Fruit fly (Drosophila melanogaster) whole organism, embryonic: ENCODE results near the gene Fum1.

Experiments
- Aef1 ChIP-seq: fragments of 200-800 bp; sonication (Bioruptor generic); IDR thresholded peaks from 3 replicates; pipeline ENCODE4 v1.3.6; 2022; ENCODE audit warnings: missing biosample characterization, missing genetic modification characterization
- Antp ChIP-seq: fragments of 200-800 bp; sonication (Bioruptor generic); optimal IDR thresholded peaks from 3 replicates; lab custom pipeline; 2016; ENCODE audit warnings: missing biosample characterization, missing genetic modification characterization
- Asciz ChIP-seq: fragments of 200-800 bp; sonication (Bioruptor generic); optimal IDR thresholded peaks from 2 replicates; lab custom pipeline; 2017; ENCODE audit warnings: missing biosample characterization, mild to moderate bottlenecking, missing genetic modification characterization, missing genetic modification reagents
- CG10565 ChIP-seq: fragments of 200-800 bp; sonication (Bioruptor generic); optimal IDR thresholded peaks from 3 replicates; lab custom pipeline; 2016; ENCODE audit warnings: missing biosample characterization, mild to moderate bottlenecking, missing genetic modification characterization
- CG11085 ChIP-seq: fragments of 200-800 bp; sonication (Bioruptor generic); IDR thresholded peaks from 2 replicates; pipeline ENCODE4 v1.3.6; 2022; ENCODE audit warnings: missing biosample characterization, missing genetic modification characterization
- CG11456 ChIP-seq: fragments of 200-800 bp; sonication (Bioruptor generic); IDR thresholded peaks from 3 replicates; pipeline ENCODE4 v1.3.6; 2022; ENCODE audit warnings: missing biosample characterization, missing genetic modification characterization
- CG13296 ChIP-seq: fragments of 200-800 bp; sonication (Bioruptor generic); optimal IDR thresholded peaks from 3 replicates; lab custom pipeline; 2018; ENCODE audit warnings: missing biosample characterization, mild to moderate bottlenecking, missing genetic modification characterization
- CG13424 ChIP-seq: fragments of 200-800 bp; sonication (Bioruptor generic); optimal IDR thresholded peaks from 2 replicates; lab custom pipeline; 2019; ENCODE audit warnings: missing biosample characterization, mild to moderate bottlenecking, missing genetic modification characterization, moderate library complexity
- CG15601 ChIP-seq: fragments of 200-800 bp; sonication (Bioruptor generic); optimal IDR thresholded peaks from 3 replicates; lab custom pipeline; 2019; ENCODE audit warnings: missing biosample characterization, mild to moderate bottlenecking, missing genetic modification characterization, moderate library complexity
- CG16863 ChIP-seq: fragments of 200-800 bp; sonication (Bioruptor generic); optimal IDR thresholded peaks from 3 replicates; lab custom pipeline; 2016; ENCODE audit warnings: missing biosample characterization, missing genetic modification characterization
- CG17829 ChIP-seq: fragments of 200-800 bp; optimal IDR thresholded peaks from 2 replicates; lab custom pipeline; 2019; ENCODE audit warnings: missing biosample characterization, mild to moderate bottlenecking, missing genetic modification characterization, moderate library complexity
- CG1792 ChIP-seq: fragments of 200-800 bp; sonication (Bioruptor generic); optimal IDR thresholded peaks from 2 replicates; lab custom pipeline; 2016; ENCODE audit warnings: missing biosample characterization, missing genetic modification characterization
- CG30403 ChIP-seq: fragments of 200-800 bp; sonication (Bioruptor generic); optimal IDR thresholded peaks from 3 replicates; lab custom pipeline; 2016; ENCODE audit warnings: missing biosample characterization, missing genetic modification characterization
- CG3281 ChIP-seq: fragments of 200-800 bp; sonication (Bioruptor generic); optimal IDR thresholded peaks from 3 replicates; lab custom pipeline; 2017; ENCODE audit warnings: missing biosample characterization, mild to moderate bottlenecking, missing genetic modification characterization
- CG34422 ChIP-seq: fragments of 200-800 bp; sonication (Bioruptor generic); IDR thresholded peaks from 3 replicates; pipeline ENCODE4 v1.3.6; 2022; ENCODE audit warnings: missing biosample characterization, missing genetic modification characterization
- CG4820 ChIP-seq: fragments of 200-800 bp; sonication (Bioruptor generic); optimal IDR thresholded peaks from 3 replicates; lab custom pipeline; 2016; ENCODE audit warnings: missing biosample characterization, missing genetic modification characterization
- CG6689 ChIP-seq: fragments of 200-800 bp; sonication (Bioruptor generic); IDR thresholded peaks from 2 replicates; pipeline ENCODE4 v1.3.6; 2022; ENCODE audit warnings: missing biosample characterization, missing genetic modification characterization
- CG7372 ChIP-seq: fragments of 200-800 bp; sonication (Bioruptor generic); IDR thresholded peaks from 2 replicates; pipeline ENCODE4 v1.3.6; 2022; ENCODE audit warnings: missing biosample characterization, missing genetic modification characterization
- CG7556 ChIP-seq: fragments of 200-800 bp; sonication (Bioruptor generic); optimal IDR thresholded peaks from 2 replicates; lab custom pipeline; 2017; ENCODE audit warnings: missing biosample characterization, mild to moderate bottlenecking, missing genetic modification characterization
- CG7839 ChIP-seq: fragments of 200-800 bp; sonication (Bioruptor generic); optimal IDR thresholded peaks from 3 replicates; lab custom pipeline; 2018; ENCODE audit warnings: missing biosample characterization, mild to moderate bottlenecking, missing genetic modification characterization, moderate library complexity
- CG8290 ChIP-seq, 3 experiments: fragments of 200-800 bp; sonication (Bioruptor generic); optimal IDR thresholded peaks; 2 replicates each; lab custom pipeline; 2016 to 2019; ENCODE audit warnings: missing biosample characterization in 3 of 3, missing genetic modification characterization in 3 of 3, mild to moderate bottlenecking in 2 of 3, moderate library complexity in 1 of 3
- CG8924 ChIP-seq: fragments of 200-800 bp; optimal IDR thresholded peaks from 3 replicates; lab custom pipeline; 2019; ENCODE audit warnings: missing biosample characterization, mild to moderate bottlenecking, missing genetic modification characterization, moderate library complexity
- CG9437 ChIP-seq: fragments of 200-800 bp; sonication (Bioruptor generic); optimal IDR thresholded peaks from 2 replicates; lab custom pipeline; 2018; ENCODE audit warnings: missing biosample characterization, mild to moderate bottlenecking, missing genetic modification characterization
- Dek ChIP-seq: fragments of 200-800 bp; sonication (Bioruptor generic); optimal IDR thresholded peaks from 3 replicates; lab custom pipeline; 2019; ENCODE audit warnings: missing biosample characterization, mild to moderate bottlenecking, missing genetic modification characterization, moderate library complexity
- Ets97D ChIP-seq: fragments of 200-800 bp; sonication (Bioruptor generic); optimal IDR thresholded peaks from 3 replicates; lab custom pipeline; 2016; ENCODE audit warnings: missing biosample characterization, missing genetic modification characterization
- H2.0 ChIP-seq: fragments of 200-800 bp; sonication (Bioruptor generic); IDR thresholded peaks from 2 replicates; pipeline ENCODE4 v1.3.6; 2022; ENCODE audit warnings: missing biosample characterization, missing genetic modification characterization
- HLH54F ChIP-seq: fragments of 200-800 bp; sonication (Bioruptor generic); optimal IDR thresholded peaks from 3 replicates; lab custom pipeline; 2016; ENCODE audit warnings: missing biosample characterization, missing genetic modification characterization
- Jarid2 ChIP-seq: fragments of 200-800 bp; sonication (Bioruptor generic); optimal IDR thresholded peaks from 3 replicates; lab custom pipeline; 2017; ENCODE audit warnings: mild to moderate bottlenecking, missing biosample characterization, missing genetic modification reagents, missing genetic modification characterization
- Med ChIP-seq: fragments of 200-800 bp; sonication (Bioruptor generic); peaks from one replicate; lab custom pipeline; 2016; ENCODE audit warnings: missing biosample characterization, missing genetic modification characterization, mild to moderate bottlenecking, inconsistent platforms, moderate library complexity
- Mes4 ChIP-seq: fragments of 200-800 bp; sonication (Bioruptor generic); optimal IDR thresholded peaks from 2 replicates; lab custom pipeline; 2016; ENCODE audit warnings: missing biosample characterization, missing genetic modification characterization
- NK7.1 ChIP-seq: fragments of 200-800 bp; sonication (Bioruptor generic); optimal IDR thresholded peaks from 3 replicates; lab custom pipeline; 2016; ENCODE audit warnings: missing biosample characterization, missing genetic modification characterization
- Nf-YA ChIP-seq: fragments of 200-800 bp; sonication (Bioruptor generic); IDR thresholded peaks from 2 replicates; pipeline ENCODE4 v1.3.6; 2022; ENCODE audit warnings: missing biosample characterization, missing genetic modification characterization
- Oaz ChIP-seq: fragments of 200-800 bp; sonication (Bioruptor generic); IDR thresholded peaks from 2 replicates; pipeline ENCODE4 v1.3.6; 2022; ENCODE audit warnings: missing biosample characterization, missing genetic modification characterization
- PHDP ChIP-seq: fragments of 200-800 bp; sonication (Bioruptor generic); optimal IDR thresholded peaks from 3 replicates; lab custom pipeline; 2018; ENCODE audit warnings: missing biosample characterization, mild to moderate bottlenecking, missing genetic modification characterization, moderate library complexity
- Rfx ChIP-seq: fragments of 200-800 bp; sonication (Bioruptor generic); IDR thresholded peaks from 2 replicates; pipeline ENCODE4 v1.3.6; 2022; ENCODE audit warnings: missing biosample characterization, missing genetic modification characterization
- Tbp ChIP-seq: fragments of >200 bp; optimal IDR thresholded peaks from 2 replicates; lab custom pipeline; 2018; ENCODE audit warnings: missing biosample characterization, missing genetic modification characterization
- al ChIP-seq: fragments of 200-800 bp; sonication (Bioruptor generic); IDR thresholded peaks from 2 replicates; pipeline ENCODE4 v1.3.6; 2022; ENCODE audit warnings: missing biosample characterization, missing genetic modification characterization
- dpn ChIP-seq, 2 experiments: fragments of 200-800 bp; sonication (Bioruptor generic); optimal IDR thresholded peaks; 3 replicates each; lab custom pipeline; 2016; ENCODE audit warnings: missing biosample characterization in 2 of 2, missing genetic modification characterization in 2 of 2
- eve ChIP-seq, 2 experiments: fragments of >200 bp; optimal IDR thresholded peaks; 2 replicates each; lab custom pipeline; 2017; ENCODE audit warnings: missing biosample characterization in 2 of 2, missing genetic modification characterization in 2 of 2
- lab ChIP-seq: fragments of 200-800 bp; sonication (Bioruptor generic); optimal IDR thresholded peaks from 3 replicates; lab custom pipeline; 2017; ENCODE audit warnings: missing biosample characterization, missing genetic modification characterization, mild to moderate bottlenecking, moderate library complexity, missing genetic modification reagents
- oc ChIP-seq: fragments of 200-800 bp; sonication (Bioruptor generic); optimal IDR thresholded peaks from 2 replicates; lab custom pipeline; 2018; ENCODE audit warnings: missing biosample characterization, mild to moderate bottlenecking, missing genetic modification characterization, moderate library complexity
- otp ChIP-seq: fragments of 200-800 bp; sonication (Bioruptor generic); IDR thresholded peaks from 3 replicates; pipeline ENCODE4, ENCODE4 v1.3.6; 2022; ENCODE audit warnings: missing biosample characterization, missing genetic modification characterization
- pb ChIP-seq: fragments of 200-800 bp; sonication (Bioruptor generic); optimal IDR thresholded peaks from 3 replicates; lab custom pipeline; 2016; ENCODE audit warnings: missing biosample characterization, missing genetic modification characterization
- prd ChIP-seq, 3 experiments: fragments of >200 bp in 2 of 3; fragments of 200-800 bp in 1 of 3; sonication (Bioruptor generic) in 1 of 3; optimal IDR thresholded peaks in 2 of 3; IDR thresholded peaks in 1 of 3; 2 replicates in 2 of 3; 3 replicates in 1 of 3; pipeline versions ENCODE4 v1.3.6 to Lab custom; 2017 to 2022; ENCODE audit warnings: missing biosample characterization in 1 of 3, missing genetic modification characterization in 1 of 3
- ssp ChIP-seq: fragments of 200-800 bp; sonication (Bioruptor generic); IDR thresholded peaks from 2 replicates; pipeline ENCODE4 v1.3.6; 2022; ENCODE audit warnings: missing biosample characterization, missing genetic modification characterization
- ttk ChIP-seq: fragments of 200-800 bp; sonication (Bioruptor generic); IDR thresholded peaks from 2 replicates; pipeline ENCODE4 v2.1.2; 2022; ENCODE audit warnings: missing biosample characterization, missing genetic modification characterization
- wdn ChIP-seq: fragments of 200-800 bp; sonication (Bioruptor generic); IDR thresholded peaks from 2 replicates; pipeline ENCODE4 v1.3.6; 2022; ENCODE audit warnings: missing biosample characterization, missing genetic modification characterization
- zfh2 ChIP-seq: fragments of 200-800 bp; sonication (Bioruptor generic); optimal IDR thresholded peaks from 2 replicates; lab custom pipeline; 2016; ENCODE audit warnings: missing biosample characterization, missing genetic modification characterization

Gene Fum1

dm6 chrX:6662876-6663551 is 15.2 kb upstream of the Fum1 start (continued):
- TF ChIP-seq CG4820 (GFP tag; lab: Kevin White, UChicago) = peak; percentile 13
- peak; percentile 53; the same call in 1 of the 2 replicates for TF ChIP-seq CG6689
- peak; percentile 4 for TF ChIP-seq CG9437 (GFP tag; lab: Kevin White, UChicago)
- TF ChIP-seq Jarid2 (GFP tag; lab: Kevin White, UChicago) = no peak
- peak; percentile 49 for TF ChIP-seq CG16863 (GFP tag; lab: Kevin White, UChicago)
- peak; percentile 41 for TF ChIP-seq CG13424 (tag; lab: Kevin White, UChicago)
- peak; percentile 19 for TF ChIP-seq CG3281 (GFP tag; lab: Kevin White, UChicago)
- peak; percentile 40; the same call in 1 of the 2 replicates for TF ChIP-seq ssp (GFP tag; lab: Robert Waterston, UW)
- no peak for TF ChIP-seq CG10565
- TF ChIP-seq dpn (GFP tag; optimal IDR thresholded peaks at IDR 0.05; lab: Kevin White, UChicago) = peak; percentile 30 to 58
- TF ChIP-seq Oaz (GFP tag; lab: Robert Waterston, UW) = 0 out of 2 replicates have a peak, but pooled peaks have one; percentile 32
- peak; percentile 12 for TF ChIP-seq HLH54F
- peak; percentile 8 for TF ChIP-seq NK7.1 (GFP tag; lab: Kevin White, UChicago)
- TF ChIP-seq otp (GFP tag; lab: Robert Waterston, UW) = peak; percentile 52; the same call in 1 of the 3 replicates
- TF ChIP-seq CG7839 (tag; lab: Kevin White, UChicago) = peak; percentile 40
- TF ChIP-seq CG8924 (tag; lab: Kevin White, UChicago) = no peak
- TF ChIP-seq CG7372 (GFP tag; lab: Robert Waterston, UW) = 0 out of 2 replicates have a peak, but pooled peaks have one; percentile 27
- peak; percentile 28 for TF ChIP-seq CG30403 (GFP tag; lab: Kevin White, UChicago)
- TF ChIP-seq CG34422 (GFP tag; lab: Robert Waterston, UW) = 0 out of 3 replicates have a peak, but pooled peaks have one; percentile 52
- no peak for TF ChIP-seq Ets97D (GFP tag; lab: Kevin White, UChicago)
- peak; percentile 76; the same call in 1 of the 2 replicates for TF ChIP-seq Rfx (GFP tag; lab: Robert Waterston, UW)
- TF ChIP-seq lab (GFP tag; lab: Kevin White, UChicago) = peak; percentile 58
- peak; percentile 43 for TF ChIP-seq CG7556
- TF ChIP-seq Dek (tag; lab: Kevin White, UChicago) = peak; percentile 19
- peak; percentile 23 for TF ChIP-seq PHDP (tag; lab: Kevin White, UChicago)
- TF ChIP-seq eve (GFP tag; optimal IDR thresholded peaks at IDR 0.05; lab: Kevin White, UChicago) = peak in 1 of 2 experiments; percentile 59
- peak; percentile 31 for TF ChIP-seq Asciz (GFP tag; lab: Kevin White, UChicago)
- TF ChIP-seq Tbp (GFP tag; lab: Kevin White, UChicago) = no peak
- peak; percentile 84 for TF ChIP-seq Med (GFP tag; lab: Kevin White, UChicago)
- peak; percentile 27 for TF ChIP-seq pb
- TF ChIP-seq CG11456 (GFP tag; lab: Robert Waterston, UW) = 0 out of 3 replicates have a peak, but pooled peaks have one; percentile 42
- TF ChIP-seq al (GFP tag; lab: Robert Waterston, UW) = peak; percentile 49; the same call in 1 of the 2 replicates
- no peak for TF ChIP-seq Nf-YA (GFP tag; lab: Robert Waterston, UW)
- peak; percentile 33 for TF ChIP-seq CG13296
- TF ChIP-seq Antp (GFP tag; lab: Kevin White, UChicago) = peak; percentile 48
- TF ChIP-seq CG1792 = no peak
- peak; percentile 25 for TF ChIP-seq CG17829 (tag; lab: Kevin White, UChicago)
- no peak for TF ChIP-seq CG8290 (GFP tag; optimal IDR thresholded peaks at IDR 0.05; lab: Kevin White, UChicago)
- peak in 1 of 2 experiments; percentile 46 for TF ChIP-seq CG8290 (tag; optimal IDR thresholded peaks at IDR 0.05; lab: Kevin White, UChicago)
- TF ChIP-seq wdn (GFP tag; lab: Robert Waterston, UW) = peak; percentile 36; the same call in 1 of the 2 replicates
- TF ChIP-seq CG15601 (tag; lab: Kevin White, UChicago) = peak; percentile 5
- TF ChIP-seq prd (optimal IDR thresholded peaks at IDR 0.05; lab: Kevin White, UChicago) = no peak
- peak; percentile 55; the same call in 2 of the 3 replicates for TF ChIP-seq prd (GFP tag; IDR thresholded peaks at IDR 0.05; lab: Robert Waterston, UW)
- peak; percentile 35; the same call in 1 of the 2 replicates for TF ChIP-seq ttk
- peak; percentile 37; the same call in 1 of the 3 replicates for TF ChIP-seq Aef1 (GFP tag; lab: Robert Waterston, UW)
- peak; percentile 9 for TF ChIP-seq oc (tag; lab: Kevin White, UChicago)
- peak; percentile 12; the same call in 1 of the 2 replicates for TF ChIP-seq CG11085
- TF ChIP-seq H2.0 = peak; percentile 49; the same call in 1 of the 2 replicates
- TF ChIP-seq zfh2 = peak; percentile 35
- TF ChIP-seq Mes4 (GFP tag; lab: Kevin White, UChicago) = peak; percentile 15
